Fruit fly (Drosophila melanogaster): ENCODE measurements around the gene CG13315.

dm6 chr3L:9054822-9055407 is 41.8 kb upstream of the CG13315 start:
- TF ChIP-seq CG12605 (GFP tag; IDR thresholded peaks at IDR 0.05) (no peak), Pif1B (GFP tag; optimal IDR thresholded peaks at IDR 0.05) (no peak), D1 (tag; optimal IDR thresholded peaks at IDR 0.05) (no peak), Ets98B (GFP tag; IDR thresholded peaks at IDR 0.05) (no peak)

Measured in whole organism, pupa.